Fruit fly (Drosophila melanogaster) whole organism, embryonic: ENCODE results near the gene NimB1.

Source experiments
- Atf6 ChIP-seq: fragments of 200-800 bp; sonication (Bioruptor generic); IDR thresholded peaks from 2 replicates; pipeline ENCODE4 v1.3.6; 2022; ENCODE audit warnings: missing biosample characterization, missing genetic modification characterization
- BtbVII ChIP-seq: fragments of 200-800 bp; sonication (Bioruptor generic); optimal IDR thresholded peaks from 3 replicates; lab custom pipeline; 2017; ENCODE audit warnings: missing biosample characterization, mild to moderate bottlenecking, missing genetic modification characterization
- CG10565 ChIP-seq: fragments of 200-800 bp; sonication (Bioruptor generic); optimal IDR thresholded peaks from 3 replicates; lab custom pipeline; 2016; ENCODE audit warnings: missing biosample characterization, mild to moderate bottlenecking, missing genetic modification characterization
- CG11696 ChIP-seq: fragments of 200-800 bp; sonication (Bioruptor generic); IDR thresholded peaks from 2 replicates; pipeline ENCODE4 v1.3.6; 2022; ENCODE audit warnings: missing biosample characterization, missing genetic modification characterization
- CG11723 ChIP-seq: fragments of 200-800 bp; sonication (Bioruptor generic); optimal IDR thresholded peaks from 2 replicates; lab custom pipeline; 2017; ENCODE audit warnings: missing biosample characterization, mild to moderate bottlenecking, missing genetic modification characterization
- CG13123 ChIP-seq: fragments of 200-800 bp; sonication (Bioruptor generic); optimal IDR thresholded peaks from 2 replicates; lab custom pipeline; 2016; ENCODE audit warnings: missing biosample characterization, missing genetic modification characterization
- CG13287 ChIP-seq: fragments of 200-800 bp; sonication (Bioruptor generic); IDR thresholded peaks from 2 replicates; pipeline ENCODE4 v1.3.6; 2022; ENCODE audit warnings: missing biosample characterization, missing genetic modification characterization; ENCODE audit not compliant: partially characterized antibody
- CG14441 ChIP-seq: fragments of 200-800 bp; sonication (Bioruptor generic); IDR thresholded peaks from 2 replicates; pipeline ENCODE4 v1.3.6; 2022; ENCODE audit warnings: missing biosample characterization, missing genetic modification characterization
- CG14710 ChIP-seq: fragments of 200-800 bp; sonication (Bioruptor generic); optimal IDR thresholded peaks from 3 replicates; lab custom pipeline; 2019; ENCODE audit warnings: missing biosample characterization, mild to moderate bottlenecking, missing genetic modification characterization, moderate library complexity
- CG14965 ChIP-seq: fragments of 200-800 bp; sonication (Bioruptor generic); optimal IDR thresholded peaks from 2 replicates; lab custom pipeline; 2016; ENCODE audit warnings: missing biosample characterization, missing genetic modification characterization, borderline replicate concordance
- CG15269 ChIP-seq: fragments of 200-800 bp; sonication (Bioruptor generic); optimal IDR thresholded peaks from 2 replicates; lab custom pipeline; 2018; ENCODE audit warnings: missing biosample characterization, mild to moderate bottlenecking, missing genetic modification characterization, moderate library complexity
- CG16863 ChIP-seq: fragments of 200-800 bp; sonication (Bioruptor generic); optimal IDR thresholded peaks from 3 replicates; lab custom pipeline; 2016; ENCODE audit warnings: missing biosample characterization, missing genetic modification characterization
- CG2116 ChIP-seq: fragments of 200-800 bp; sonication (Bioruptor generic); optimal IDR thresholded peaks from 3 replicates; lab custom pipeline; 2018; ENCODE audit warnings: missing biosample characterization, mild to moderate bottlenecking, missing genetic modification characterization
- CG2202 ChIP-seq: fragments of 200-800 bp; sonication (Bioruptor generic); optimal IDR thresholded peaks from 2 replicates; lab custom pipeline; 2018; ENCODE audit warnings: missing biosample characterization, mild to moderate bottlenecking, missing genetic modification characterization
- CG30403 ChIP-seq: fragments of 200-800 bp; sonication (Bioruptor generic); optimal IDR thresholded peaks from 3 replicates; lab custom pipeline; 2016; ENCODE audit warnings: missing biosample characterization, missing genetic modification characterization
- CG32767 ChIP-seq: fragments of 200-800 bp; sonication (Bioruptor generic); IDR thresholded peaks from 2 replicates; pipeline ENCODE4 v1.3.6; 2022; ENCODE audit warnings: missing biosample characterization, missing genetic modification characterization
- CG4854 ChIP-seq: fragments of 200-800 bp; sonication (Bioruptor generic); optimal IDR thresholded peaks from 2 replicates; lab custom pipeline; 2016; ENCODE audit warnings: missing biosample characterization, missing genetic modification characterization, inconsistent platforms
- CG6254 ChIP-seq: fragments of 200-800 bp; sonication (Bioruptor generic); optimal IDR thresholded peaks from 3 replicates; lab custom pipeline; 2017; ENCODE audit warnings: mild to moderate bottlenecking, missing biosample characterization, missing genetic modification reagents, missing genetic modification characterization
- CG6272 ChIP-seq: fragments of 200-800 bp; sonication (Bioruptor generic); IDR thresholded peaks from 2 replicates; pipeline ENCODE4 v1.3.6; 2022; ENCODE audit warnings: missing biosample characterization, missing genetic modification characterization
- CG6813 ChIP-seq: fragments of 200-800 bp; sonication (Bioruptor generic); optimal IDR thresholded peaks from 2 replicates; lab custom pipeline; 2017; ENCODE audit warnings: missing biosample characterization, missing genetic modification characterization, mild to moderate bottlenecking, moderate library complexity, missing genetic modification reagents
- CG7987 ChIP-seq: fragments of 200-800 bp; sonication (Bioruptor generic); optimal IDR thresholded peaks from 2 replicates; lab custom pipeline; 2018; ENCODE audit warnings: missing biosample characterization, mild to moderate bottlenecking, missing genetic modification characterization, moderate library complexity
- CG9437 ChIP-seq: fragments of 200-800 bp; sonication (Bioruptor generic); optimal IDR thresholded peaks from 2 replicates; lab custom pipeline; 2018; ENCODE audit warnings: missing biosample characterization, mild to moderate bottlenecking, missing genetic modification characterization
- CG9727 ChIP-seq: fragments of 200-800 bp; sonication (Bioruptor generic); optimal IDR thresholded peaks from 3 replicates; lab custom pipeline; 2017; ENCODE audit warnings: missing biosample characterization, mild to moderate bottlenecking, missing genetic modification characterization
- Dek ChIP-seq: fragments of 200-800 bp; sonication (Bioruptor generic); optimal IDR thresholded peaks from 3 replicates; lab custom pipeline; 2019; ENCODE audit warnings: missing biosample characterization, mild to moderate bottlenecking, missing genetic modification characterization, moderate library complexity
- Dp ChIP-seq: fragments of 200-800 bp; sonication (Bioruptor generic); optimal IDR thresholded peaks from 2 replicates; lab custom pipeline; 2018; ENCODE audit warnings: missing biosample characterization, mild to moderate bottlenecking, missing genetic modification characterization, moderate library complexity
- Gug ChIP-seq: fragments of 200-800 bp; sonication (Bioruptor generic); IDR thresholded peaks from 4 replicates; pipeline ENCODE4 v1.3.6; 2022; ENCODE audit warnings: missing biosample characterization, missing genetic modification characterization
- HLH4C ChIP-seq: fragments of 200-800 bp; sonication (Bioruptor generic); IDR thresholded peaks from 3 replicates; pipeline ENCODE4 v1.3.6; 2022; ENCODE audit warnings: missing biosample characterization, missing genetic modification characterization; ENCODE audit not compliant: partially characterized antibody
- NC2β ChIP-seq: fragments of 200-800 bp; sonication (Bioruptor generic); optimal IDR thresholded peaks from 2 replicates; lab custom pipeline; 2016; ENCODE audit warnings: missing biosample characterization, missing genetic modification characterization
- PHDP ChIP-seq: fragments of 200-800 bp; sonication (Bioruptor generic); optimal IDR thresholded peaks from 3 replicates; lab custom pipeline; 2018; ENCODE audit warnings: missing biosample characterization, mild to moderate bottlenecking, missing genetic modification characterization, moderate library complexity
- Vsx1 ChIP-seq: fragments of 200-800 bp; sonication (Bioruptor generic); optimal IDR thresholded peaks from 2 replicates; lab custom pipeline; 2017; ENCODE audit warnings: missing biosample characterization, mild to moderate bottlenecking, missing genetic modification characterization, missing genetic modification reagents
- Xbp1 ChIP-seq: fragments of 200-800 bp; sonication (Bioruptor generic); optimal IDR thresholded peaks from 3 replicates; lab custom pipeline; 2016; ENCODE audit warnings: missing biosample characterization, mild to moderate bottlenecking, missing genetic modification characterization
- bowl ChIP-seq: fragments of 200-800 bp; sonication (Bioruptor generic); IDR thresholded peaks from 2 replicates; pipeline ENCODE4 v1.3.6; 2022; ENCODE audit warnings: missing biosample characterization, missing genetic modification characterization
- bsh ChIP-seq, 2 experiments: fragments of 200-800 bp; sonication (Bioruptor generic); optimal IDR thresholded peaks; 2 replicates each; lab custom pipeline; 2017 to 2018; ENCODE audit warnings: mild to moderate bottlenecking in 2 of 2, missing biosample characterization in 2 of 2, missing genetic modification characterization in 2 of 2, moderate library complexity in 1 of 2
- cad ChIP-seq: fragments of >200 bp; optimal IDR thresholded peaks from 2 replicates; lab custom pipeline; 2017; ENCODE audit warnings: missing biosample characterization, missing genetic modification characterization
- da ChIP-seq: fragments of 200-800 bp; sonication (Bioruptor generic); optimal IDR thresholded peaks from 2 replicates; lab custom pipeline; 2016; ENCODE audit warnings: missing biosample characterization, missing genetic modification characterization
- danr ChIP-seq: fragments of 200-800 bp; sonication (Bioruptor generic); IDR thresholded peaks from 2 replicates; pipeline ENCODE4 v1.3.6; 2022; ENCODE audit warnings: missing biosample characterization, missing genetic modification characterization
- ftz-f1 ChIP-seq: fragments of 200-800 bp; sonication (Bioruptor generic); optimal IDR thresholded peaks from 2 replicates; lab custom pipeline; 2016; ENCODE audit warnings: missing biosample characterization, missing genetic modification characterization
- hbn ChIP-seq: fragments of 200-800 bp; sonication (Bioruptor generic); IDR thresholded peaks from 2 replicates; pipeline ENCODE4 v1.3.6; 2022; ENCODE audit warnings: missing biosample characterization, missing genetic modification characterization; ENCODE audit not compliant: partially characterized antibody
- hkb ChIP-seq, 2 experiments: fragments of 200-800 bp in 1 of 2; fragments of >200 bp in 1 of 2; sonication (Bioruptor generic) in 1 of 2; IDR thresholded peaks in 1 of 2; optimal IDR thresholded peaks in 1 of 2; 2 replicates each; pipeline versions ENCODE4 v1.3.6 to Lab custom; 2017 to 2022; ENCODE audit warnings: missing biosample characterization in 1 of 2, missing genetic modification characterization in 1 of 2
- jumu ChIP-seq: fragments of 200-800 bp; sonication (Bioruptor generic); optimal IDR thresholded peaks from 3 replicates; lab custom pipeline; 2016; ENCODE audit warnings: missing biosample characterization, missing genetic modification characterization
- p53 ChIP-seq: fragments of 200-800 bp; sonication (Bioruptor generic); optimal IDR thresholded peaks from 2 replicates; lab custom pipeline; 2016; ENCODE audit warnings: missing biosample characterization, missing genetic modification characterization
- pan ChIP-seq, 4 experiments: fragments of >200 bp in 3 of 4; fragments of 200-800 bp in 1 of 4; sonication (Bioruptor generic) in 1 of 4; optimal IDR thresholded peaks in 3 of 4; IDR thresholded peaks in 1 of 4; 2 replicates each; pipeline versions ENCODE4 v1.3.6 to Lab custom; 2017 to 2022; ENCODE audit warnings: missing biosample characterization in 2 of 4, missing genetic modification characterization in 2 of 4, mixed read lengths in 1 of 4
- peb ChIP-seq: fragments of 200-800 bp; sonication (Bioruptor generic); IDR thresholded peaks from 2 replicates; pipeline ENCODE4 v1.3.6; 2022; ENCODE audit warnings: missing biosample characterization, missing genetic modification characterization
- pfk ChIP-seq: fragments of 200-800 bp; sonication (Bioruptor generic); optimal IDR thresholded peaks from 2 replicates; lab custom pipeline; 2018; ENCODE audit warnings: missing biosample characterization, mild to moderate bottlenecking, missing genetic modification characterization, moderate library complexity
- sim ChIP-seq: fragments of 200-800 bp; sonication (Bioruptor generic); IDR thresholded peaks from 2 replicates; pipeline ENCODE4 v1.3.6; 2022; ENCODE audit warnings: missing biosample characterization, missing genetic modification characterization
- sug ChIP-seq: fragments of 200-800 bp; optimal IDR thresholded peaks from 2 replicates; lab custom pipeline; 2019; ENCODE audit warnings: missing biosample characterization, mild to moderate bottlenecking, missing genetic modification characterization, moderate library complexity
- unc-4 ChIP-seq: fragments of 200-800 bp; sonication (Bioruptor generic); IDR thresholded peaks from 2 replicates; pipeline ENCODE4 v1.3.6; 2022; ENCODE audit warnings: missing biosample characterization, missing genetic modification characterization; ENCODE audit not compliant: partially characterized antibody
- wek ChIP-seq: fragments of 200-800 bp; sonication (Bioruptor generic); optimal IDR thresholded peaks from 3 replicates; lab custom pipeline; 2018; ENCODE audit warnings: missing biosample characterization, mild to moderate bottlenecking, missing genetic modification characterization, moderate library complexity

NimB1 gene

dm6 chr2L:14011591-14012303 lies 48.4 kb downstream of the NimB1 start (continued):
- TF ChIP-seq sim = no peak
- TF ChIP-seq CG14710 = no peak
- no peak for TF ChIP-seq hbn (GFP tag; lab: Robert Waterston, UW)
- TF ChIP-seq CG6813 = no peak
- no peak for TF ChIP-seq CG14965 (GFP tag; lab: Kevin White, UChicago)
- TF ChIP-seq CG6254 = no peak
- TF ChIP-seq cad (GFP tag; lab: Kevin White, UChicago) = no peak
- TF ChIP-seq bsh (GFP tag; optimal IDR thresholded peaks at IDR 0.05; lab: Kevin White, UChicago) = peak in 1 of 2 experiments; percentile 50
- TF ChIP-seq ftz-f1 = no peak
- no peak for TF ChIP-seq peb
- TF ChIP-seq CG15269 (tag; lab: Kevin White, UChicago) = peak; percentile 59
- TF ChIP-seq CG2116 (GFP tag; lab: Kevin White, UChicago) = no peak
- TF ChIP-seq CG11696 = no peak
- peak; percentile 25 for TF ChIP-seq CG30403 (GFP tag; lab: Kevin White, UChicago)
- TF ChIP-seq CG4854 (GFP tag; lab: Kevin White, UChicago) = peak; percentile 35
- TF ChIP-seq CG7987 (GFP tag; lab: Kevin White, UChicago) = peak; percentile 13
- TF ChIP-seq CG2202 (tag; lab: Kevin White, UChicago) = no peak
- TF ChIP-seq CG11723 (GFP tag; lab: Kevin White, UChicago) = no peak
- TF ChIP-seq jumu = no peak
- no peak for TF ChIP-seq bowl
- TF ChIP-seq sug (tag; lab: Kevin White, UChicago) = peak; percentile 41
- TF ChIP-seq danr (GFP tag; lab: Robert Waterston, UW) = no peak
- no peak for TF ChIP-seq wek
- TF ChIP-seq CG9727 (GFP tag; lab: Kevin White, UChicago) = no peak
- TF ChIP-seq PHDP (tag; lab: Kevin White, UChicago) = peak; percentile 56
- TF ChIP-seq CG32767 = no peak
- no peak for TF ChIP-seq CG16863 (GFP tag; lab: Kevin White, UChicago)
- TF ChIP-seq HLH4C = no peak
- TF ChIP-seq NC2β = no peak
- TF ChIP-seq BtbVII (GFP tag; lab: Kevin White, UChicago) = no peak
- peak; percentile 36 for TF ChIP-seq Xbp1 (GFP tag; lab: Kevin White, UChicago)
- TF ChIP-seq p53 (GFP tag; lab: Kevin White, UChicago) = no peak
- no peak for TF ChIP-seq da (GFP tag; lab: Kevin White, UChicago)
- no peak for TF ChIP-seq CG6272
- 0 out of 4 replicates have a peak, but pooled peaks have one; percentile 18 for TF ChIP-seq Gug (GFP tag; lab: Robert Waterston, UW)
- TF ChIP-seq pfk (GFP tag; lab: Kevin White, UChicago) = no peak
- TF ChIP-seq Vsx1 (GFP tag; lab: Kevin White, UChicago) = no peak
- no peak for TF ChIP-seq Dp
- no peak for TF ChIP-seq pan (optimal IDR thresholded peaks at IDR 0.05; lab: Kevin White, UChicago)
- TF ChIP-seq pan (GFP tag; optimal IDR thresholded peaks at IDR 0.05 in 1 of 2, IDR thresholded peaks at IDR 0.05 in 1 of 2) = no peak
- peak; percentile 53 for TF ChIP-seq Dek
- peak; percentile 75 for TF ChIP-seq Atf6 (GFP tag; lab: Robert Waterston, UW)
- TF ChIP-seq hkb (optimal IDR thresholded peaks at IDR 0.05; lab: Kevin White, UChicago) = no peak
- TF ChIP-seq hkb (GFP tag; IDR thresholded peaks at IDR 0.05; lab: Robert Waterston, UW) = peak; percentile 66
- TF ChIP-seq CG14441 (GFP tag; lab: Robert Waterston, UW) = no peak
- TF ChIP-seq CG13287 (GFP tag; lab: Robert Waterston, UW) = peak; percentile 39; the same call in 1 of the 2 replicates
- no peak for TF ChIP-seq unc-4
- TF ChIP-seq CG10565 (GFP tag; lab: Kevin White, UChicago) = no peak
- TF ChIP-seq CG13123 (GFP tag; lab: Kevin White, UChicago) = no peak
- TF ChIP-seq CG9437 (GFP tag; lab: Kevin White, UChicago) = no peak
